Worm (Caenorhabditis elegans): ENCODE data around the gene T23G7.2.
A peak's percentile ranks its signal among the peaks of the same experiment; 100 is the strongest.

Gene T23G7.2

ce11 chrII:9172849-9173248, at the start of gene T23G7.2:
T23G7.2 (minus strand) TSS chrII:9172949.
- TF ChIP-seq ceh-16 (tag; optimal IDR thresholded peaks at IDR 0.05) = no peak

ce11 chrII:9213055-9213708, 40.4 kb upstream of the T23G7.2 start, which contains the start of gene znfx-1:
znfx-1 (plus strand) TSS chrII:9213658.
- no peak for TF ChIP-seq blmp-1 (tag; optimal IDR thresholded peaks at IDR 0.05; ENCODE audit: insufficient read depth)
- TF ChIP-seq unc-55 (GFP tag; optimal IDR thresholded peaks at IDR 0.05) = peak; percentile 17
- no peak for TF ChIP-seq nhr-11 (tag; optimal IDR thresholded peaks at IDR 0.05)
- TF ChIP-seq nhr-77 (tag; optimal IDR thresholded peaks at IDR 0.05) = no peak
- TF ChIP-seq Y55F3AM.14 (GFP tag; optimal IDR thresholded peaks at IDR 0.05) = no peak

- TF ChIP-seq F13H6.1 (tag; optimal IDR thresholded peaks at IDR 0.05) = peak; percentile 28
- TF ChIP-seq nhr-10 (tag; optimal IDR thresholded peaks at IDR 0.05) = no peak
- peak; percentile 94 for TF ChIP-seq snpc-4 (tag; optimal IDR thresholded peaks at IDR 0.05)
- TF ChIP-seq C34F6.9 (tag; optimal IDR thresholded peaks at IDR 0.05) = no peak
- TF ChIP-seq lsy-2 (tag; optimal IDR thresholded peaks at IDR 0.05) = peak in 1 of 2 experiments; percentile 62
- peak; percentile 41 for TF ChIP-seq crh-2 (tag; optimal IDR thresholded peaks at IDR 0.05)
- no peak for TF ChIP-seq lin-39 (tag; optimal IDR thresholded peaks at IDR 0.05)
- no peak for TF ChIP-seq nhr-77 (tag; optimal IDR thresholded peaks at IDR 0.05)
- TF ChIP-seq fos-1 (tag; optimal IDR thresholded peaks at IDR 0.05) = peak; percentile 11
- peak; percentile 48 for TF ChIP-seq sma-9 (GFP tag; optimal IDR thresholded peaks at IDR 0.05)
- TF ChIP-seq sma-9 (tag; optimal IDR thresholded peaks at IDR 0.05) = no peak
- TF ChIP-seq peb-1 (tag; optimal IDR thresholded peaks at IDR 0.05) = no peak
- TF ChIP-seq mab-5 (tag; optimal IDR thresholded peaks at IDR 0.05) = peak; percentile 22
- peak; percentile 38 for TF ChIP-seq sma-3 (GFP tag; optimal IDR thresholded peaks at IDR 0.05)
Observed at ce11 chrII:9211684-9212083, 38.9 kb upstream of the T23G7.2 start.

- TF ChIP-seq nhr-11 (tag; optimal IDR thresholded peaks at IDR 0.05) = no peak
- no peak for TF ChIP-seq sma-3 (GFP tag; optimal IDR thresholded peaks at IDR 0.05)
- TF ChIP-seq nhr-129 (tag; optimal IDR thresholded peaks at IDR 0.05) = no peak
- no peak for TF ChIP-seq nhr-25 (tag; optimal IDR thresholded peaks at IDR 0.05)
- no peak for TF ChIP-seq skn-1 (tag; optimal IDR thresholded peaks at IDR 0.05)
- TF ChIP-seq crh-2 (tag; optimal IDR thresholded peaks at IDR 0.05) = no peak
- TF ChIP-seq Y55F3AM.14 (GFP tag; optimal IDR thresholded peaks at IDR 0.05) = no peak
- TF ChIP-seq mbf-1 (tag; optimal IDR thresholded peaks at IDR 0.05) = no peak
- no peak for TF ChIP-seq unc-55 (GFP tag; optimal IDR thresholded peaks at IDR 0.05)
- TF ChIP-seq unc-62 (GFP tag; optimal IDR thresholded peaks at IDR 0.05) = no peak
- no peak for TF ChIP-seq lin-11 (tag; optimal IDR thresholded peaks at IDR 0.05)
Observed at ce11 chrII:9210076-9210475, 37.3 kb upstream of the T23G7.2 start, which contains the start of gene ZK1067.4. ZK1067.4 (plus strand) TSS chrII:9210376.

ce11 chrII:9197212-9197611, 24.5 kb upstream of the T23G7.2 start, which contains the start of gene let-23:
let-23 (plus strand) TSS chrII:9197512.
- TF ChIP-seq lin-11 (tag; optimal IDR thresholded peaks at IDR 0.05) (no peak), elt-1 (tag; optimal IDR thresholded peaks at IDR 0.05) (no peak), C34F6.9 (tag; optimal IDR thresholded peaks at IDR 0.05) (no peak), mdl-1 (tag; optimal IDR thresholded peaks at IDR 0.05) (no peak), ama-1 (optimal IDR thresholded peaks at IDR 0.05) (no peak), ztf-1 (GFP tag; conservative IDR thresholded peaks at IDR 0.05) (no peak), sma-9 (GFP tag; optimal IDR thresholded peaks at IDR 0.05) (no peak), sma-9 (tag; optimal IDR thresholded peaks at IDR 0.05) (no peak), nhr-10 (tag; optimal IDR thresholded peaks at IDR 0.05) (no peak), nhr-129 (tag; optimal IDR thresholded peaks at IDR 0.05) (no peak), R02D3.7 (tag; optimal IDR thresholded peaks at IDR 0.05) (no peak), lin-39 (tag; optimal IDR thresholded peaks at IDR 0.05) (no peak), ztf-11 (tag; optimal IDR thresholded peaks at IDR 0.05) (no peak), peb-1 (tag; optimal IDR thresholded peaks at IDR 0.05) (no peak), lsy-2 (tag; optimal IDR thresholded peaks at IDR 0.05) (no peak), ztf-4 (tag; optimal IDR thresholded peaks at IDR 0.05) (no peak), snpc-4 (tag; optimal IDR thresholded peaks at IDR 0.05) (no peak), skn-1 (tag; optimal IDR thresholded peaks at IDR 0.05) (no peak), F13H6.1 (tag; optimal IDR thresholded peaks at IDR 0.05) (no peak), crh-2 (tag; optimal IDR thresholded peaks at IDR 0.05) (no peak), nhr-25 (tag; optimal IDR thresholded peaks at IDR 0.05) (no peak)
